Fruit fly (Drosophila melanogaster): ENCODE measurements around the gene Ssl1.

The Ssl1 gene

dm6 chr3L:22847679-22848118 lies 31.2 kb upstream of the Ssl1 start (continued):
- TF ChIP-seq CG12071 (GFP tag; optimal IDR thresholded peaks at IDR 0.05) (peak; percentile 36), danr (GFP tag; IDR thresholded peaks at IDR 0.05) (no peak), CG30020 (tag; optimal IDR thresholded peaks at IDR 0.05) (no peak), YL-1 (GFP tag; optimal IDR thresholded peaks at IDR 0.05) (no peak), Drgx (GFP tag; IDR thresholded peaks at IDR 0.05) (no peak), CG10654 (GFP tag; optimal IDR thresholded peaks at IDR 0.05) (no peak), CG4424 (GFP tag; optimal IDR thresholded peaks at IDR 0.05) (no peak), CG10543 (GFP tag; optimal IDR thresholded peaks at IDR 0.05) (no peak), CG12236 (GFP tag; optimal IDR thresholded peaks at IDR 0.05) (no peak), p53 (GFP tag; optimal IDR thresholded peaks at IDR 0.05) (no peak), ftz-f1 (GFP tag; optimal IDR thresholded peaks at IDR 0.05) (peak; percentile 50), CG11723 (GFP tag; optimal IDR thresholded peaks at IDR 0.05) (no peak), pho (GFP tag; optimal IDR thresholded peaks at IDR 0.05) (no peak), Dfd (GFP tag; optimal IDR thresholded peaks at IDR 0.05) (no peak), ap (GFP tag; IDR thresholded peaks at IDR 0.05) (no peak), tin (GFP tag; optimal IDR thresholded peaks at IDR 0.05) (no peak), CG17802 (tag; optimal IDR thresholded peaks at IDR 0.05) (no peak), CG17186 (GFP tag; optimal IDR thresholded peaks at IDR 0.05) (no peak), Rfx (GFP tag; IDR thresholded peaks at IDR 0.05) (no peak), CG4730 (GFP tag; IDR thresholded peaks at IDR 0.05) (no peak), Hr78 (GFP tag; optimal IDR thresholded peaks at IDR 0.05) (no peak), cad (GFP tag; optimal IDR thresholded peaks at IDR 0.05) (peak; percentile 32), Hand (GFP tag; optimal IDR thresholded peaks at IDR 0.05) (no peak), zf30C (GFP tag; optimal IDR thresholded peaks at IDR 0.05) (no peak), jumu (GFP tag; optimal IDR thresholded peaks at IDR 0.05) (no peak), HmgD (GFP tag; optimal IDR thresholded peaks at IDR 0.05) (no peak), cato (GFP tag; optimal IDR thresholded peaks at IDR 0.05; ENCODE audit: borderline replicate concordance) (no peak), CG14860 (GFP tag; IDR thresholded peaks at IDR 0.05; ENCODE audit: partially characterized antibody) (peak; percentile 95), CG13424 (tag; optimal IDR thresholded peaks at IDR 0.05) (no peak), tll (GFP tag; optimal IDR thresholded peaks at IDR 0.05) (no peak), cas (GFP tag; IDR thresholded peaks at IDR 0.05) (0 out of 2 replicates have a peak, but pooled peaks have one; percentile 15), NFAT (GFP tag; IDR thresholded peaks at IDR 0.05) (no peak), CG2202 (tag; optimal IDR thresholded peaks at IDR 0.05) (no peak), lola (GFP tag; optimal IDR thresholded peaks at IDR 0.05) (no peak), knrl (GFP tag; IDR thresholded peaks at IDR 0.05; ENCODE audit: partially characterized antibody) (peak; percentile 82), HLH4C (GFP tag; IDR thresholded peaks at IDR 0.05; ENCODE audit: partially characterized antibody) (peak; percentile 86), D19A (tag; optimal IDR thresholded peaks at IDR 0.05) (no peak), Camta (GFP tag; optimal IDR thresholded peaks at IDR 0.05) (no peak), dimm (GFP tag; IDR thresholded peaks at IDR 0.05) (no peak), Stat92E (GFP tag; optimal IDR thresholded peaks at IDR 0.05) (no peak), CG5245 (GFP tag; optimal IDR thresholded peaks at IDR 0.05) (no peak), Atf6 (GFP tag; IDR thresholded peaks at IDR 0.05) (no peak), CG7745 (tag; optimal IDR thresholded peaks at IDR 0.05) (no peak), zen (tag; optimal IDR thresholded peaks at IDR 0.05) (no peak), dysf (GFP tag; IDR thresholded peaks at IDR 0.05) (no peak), sens (GFP tag) (peak; percentile 60), en (GFP tag; optimal IDR thresholded peaks at IDR 0.05) (no peak), sug (tag; optimal IDR thresholded peaks at IDR 0.05) (no peak), HLH3B (GFP tag; IDR thresholded peaks at IDR 0.05) (no peak), zen2 (GFP tag; IDR thresholded peaks at IDR 0.05; ENCODE audit: partially characterized antibody) (peak; percentile 89; the same call in 2 of the 3 replicates), CG15601 (tag; optimal IDR thresholded peaks at IDR 0.05) (peak; percentile 6)
